Worm (Caenorhabditis elegans) whole organism, L1 larva: ENCODE data around the gene srh-45.

Experiments
- alr-1 ChIP-seq: fragments of 200-800 bp; sonication (Bioruptor generic); optimal IDR thresholded peaks from 2 replicates; lab custom pipeline; 2018; ENCODE audit warnings: borderline replicate concordance, mild to moderate bottlenecking, missing genetic modification characterization, missing compliant biosample characterization
- ama-1 ChIP-seq: fragments of 150-350 bp; optimal IDR thresholded peaks from 2 replicates; lab custom pipeline; 2014
- ceh-82 ChIP-seq, 3 experiments: fragments of 150-350 bp in 1 of 3; sonication (generic microtip) in 2 of 3; optimal IDR thresholded peaks; 2 replicates each; lab custom pipeline; 2014 to 2017; ENCODE audit warnings: missing biosample characterization in 3 of 3, missing genetic modification characterization in 3 of 3
- dpl-1 ChIP-seq, 3 experiments: fragments of 150-350 bp in 2 of 3; sonication (generic microtip) in 1 of 3; optimal IDR thresholded peaks; 2 replicates each; lab custom pipeline; 2014 to 2017; ENCODE audit warnings: missing biosample characterization in 3 of 3, missing genetic modification characterization in 3 of 3, missing genetic modification reagents in 3 of 3
- dsc-1 ChIP-seq: sonication (generic microtip); optimal IDR thresholded peaks from 2 replicates; lab custom pipeline; 2016; ENCODE audit warnings: mild to moderate bottlenecking, missing genetic modification characterization, missing compliant biosample characterization
- efl-1 ChIP-seq, 4 experiments: fragments of 150-350 bp; optimal IDR thresholded peaks in 3 of 4; peaks in 1 of 4; 1 replicate in 1 of 4; 2 replicates in 3 of 4; lab custom pipeline; 2014; ENCODE audit warnings: missing biosample characterization in 2 of 4, missing genetic modification characterization in 2 of 4, missing genetic modification reagents in 2 of 4
- elt-3 ChIP-seq, 6 experiments: fragments of 150-350 bp in 1 of 6; sonication (generic microtip); optimal IDR thresholded peaks; 2 replicates each; lab custom pipeline; 2017 to 2018; ENCODE audit warnings: missing biosample characterization in 6 of 6, missing genetic modification characterization in 6 of 6, inconsistent platforms in 1 of 6
- hlh-17 ChIP-seq: fragments of 200-800 bp; sonication (Bioruptor generic); optimal IDR thresholded peaks from 2 replicates; lab custom pipeline; 2018; ENCODE audit warnings: missing genetic modification characterization, mild to moderate bottlenecking, missing compliant biosample characterization, moderate library complexity, borderline replicate concordance
- irx-1 ChIP-seq: sonication (generic microtip); optimal IDR thresholded peaks from 2 replicates; lab custom pipeline; 2016; ENCODE audit warnings: missing genetic modification characterization, missing compliant biosample characterization
- isw-1 ChIP-seq: fragments of 200-800 bp; sonication (Bioruptor generic); IDR thresholded peaks from 2 replicates; pipeline ENCODE4 v1.3.6; 2022; ENCODE audit warnings: missing genetic modification characterization, missing compliant biosample characterization
- lin-14 ChIP-seq: fragments of 200-800 bp; sonication (Bioruptor generic); optimal IDR thresholded peaks from 2 replicates; lab custom pipeline; 2018; ENCODE audit warnings: mild to moderate bottlenecking, missing genetic modification characterization, moderate library complexity, missing compliant biosample characterization
- lin-35 ChIP-seq, 2 experiments: fragments of 150-350 bp; optimal IDR thresholded peaks; 2 replicates each; lab custom pipeline; 2014; ENCODE audit warnings: missing biosample characterization in 2 of 2, missing genetic modification characterization in 2 of 2, missing genetic modification reagents in 2 of 2
- lir-3 ChIP-seq: sonication (generic microtip); optimal IDR thresholded peaks from 2 replicates; lab custom pipeline; 2016; ENCODE audit warnings: mild to moderate bottlenecking, missing genetic modification characterization, moderate library complexity, missing compliant biosample characterization; ENCODE audit not compliant: poor library complexity
- lsy-2 ChIP-seq, 2 experiments: fragments of 150-350 bp; optimal IDR thresholded peaks; 2 replicates each; lab custom pipeline; 2014; ENCODE audit warnings: missing biosample characterization in 2 of 2, missing genetic modification characterization in 2 of 2
- mdl-1 ChIP-seq, 2 experiments: fragments of 150-350 bp; optimal IDR thresholded peaks; 2 replicates each; lab custom pipeline; 2014 to 2017; ENCODE audit warnings: missing biosample characterization in 2 of 2, missing genetic modification characterization in 2 of 2, inconsistent platforms in 1 of 2
- mef-2 ChIP-seq: fragments of 150-350 bp; optimal IDR thresholded peaks from 2 replicates; lab custom pipeline; 2014; ENCODE audit warnings: missing biosample characterization, missing genetic modification characterization
- mep-1 ChIP-seq: fragments of 150-350 bp; optimal IDR thresholded peaks from 2 replicates; lab custom pipeline; 2014; ENCODE audit warnings: missing biosample characterization, missing genetic modification characterization
- nhr-11 ChIP-seq: fragments of 150-350 bp; optimal IDR thresholded peaks from 2 replicates; lab custom pipeline; 2014; ENCODE audit warnings: missing biosample characterization, missing genetic modification characterization
- nhr-12 ChIP-seq: sonication (generic microtip); optimal IDR thresholded peaks from 2 replicates; lab custom pipeline; 2017; ENCODE audit warnings: missing biosample characterization, missing genetic modification characterization
- nhr-19 ChIP-seq: fragments of 200-800 bp; sonication (Bioruptor generic); conservative IDR thresholded peaks from 2 replicates; pipeline ENCODE4 v1.3.6; 2022; ENCODE audit warnings: missing genetic modification characterization, missing compliant biosample characterization
- nhr-20 ChIP-seq: sonication (generic microtip); optimal IDR thresholded peaks from 2 replicates; lab custom pipeline; 2016; ENCODE audit warnings: mild to moderate bottlenecking, missing genetic modification characterization, missing compliant biosample characterization
- nhr-28 ChIP-seq: fragments of 150-350 bp; optimal IDR thresholded peaks from 2 replicates; lab custom pipeline; 2014; ENCODE audit warnings: missing biosample characterization, missing genetic modification characterization
- nhr-77 ChIP-seq: fragments of 150-350 bp; optimal IDR thresholded peaks from 2 replicates; lab custom pipeline; 2014; ENCODE audit warnings: missing biosample characterization, missing genetic modification characterization
- nhr-84 ChIP-seq: sonication (generic microtip); optimal IDR thresholded peaks from 2 replicates; lab custom pipeline; 2017; ENCODE audit warnings: missing biosample characterization, missing genetic modification characterization
- nhr-85 ChIP-seq: sonication (generic microtip); peaks from one replicate; lab custom pipeline; 2016; ENCODE audit warnings: missing genetic modification characterization, inconsistent platforms, missing compliant biosample characterization
- rnt-1 ChIP-seq: sonication (generic microtip); optimal IDR thresholded peaks from 2 replicates; lab custom pipeline; 2016; ENCODE audit warnings: mild to moderate bottlenecking, missing genetic modification characterization, moderate library complexity, missing compliant biosample characterization
- skn-1 ChIP-seq: fragments of 150-350 bp; optimal IDR thresholded peaks from 2 replicates; lab custom pipeline; 2014; ENCODE audit warnings: missing biosample characterization, missing genetic modification characterization
- snu-23 ChIP-seq: sonication (generic microtip); optimal IDR thresholded peaks from 2 replicates; lab custom pipeline; 2016; ENCODE audit warnings: missing genetic modification characterization, missing compliant biosample characterization
- sox-4 ChIP-seq: sonication (generic microtip); optimal IDR thresholded peaks from 2 replicates; lab custom pipeline; 2016; ENCODE audit warnings: missing genetic modification characterization, missing compliant biosample characterization
- sptf-1 ChIP-seq: fragments of 150-350 bp; optimal IDR thresholded peaks from 2 replicates; lab custom pipeline; 2014; ENCODE audit warnings: missing biosample characterization, missing genetic modification characterization
- tbx-2 ChIP-seq: sonication (generic microtip); optimal IDR thresholded peaks from 2 replicates; lab custom pipeline; 2016; ENCODE audit warnings: missing genetic modification characterization, missing compliant biosample characterization
- unc-30 ChIP-seq: sonication (generic microtip); optimal IDR thresholded peaks from 2 replicates; lab custom pipeline; 2017; ENCODE audit warnings: missing biosample characterization, missing genetic modification characterization
- unc-86 ChIP-seq: sonication (generic microtip); optimal IDR thresholded peaks from 2 replicates; lab custom pipeline; 2016; ENCODE audit warnings: missing genetic modification characterization, missing compliant biosample characterization
- unc-98 ChIP-seq: fragments of 200-800 bp; sonication (Bioruptor generic); IDR thresholded peaks from 2 replicates; pipeline ENCODE4 v1.3.6; 2022; ENCODE audit warnings: missing genetic modification characterization, missing compliant biosample characterization
- vab-15 ChIP-seq: sonication (generic microtip); optimal IDR thresholded peaks from 2 replicates; lab custom pipeline; 2017; ENCODE audit warnings: missing genotype, mild to moderate bottlenecking, missing genetic modification characterization, missing compliant biosample characterization
- zip-4 ChIP-seq: fragments of 200-800 bp; sonication (Bioruptor generic); optimal IDR thresholded peaks from 2 replicates; lab custom pipeline; 2018; ENCODE audit warnings: mild to moderate bottlenecking, missing genetic modification characterization, moderate library complexity, missing compliant biosample characterization

Gene srh-45

ce11 chrV:11326914-11327367, 22.2 kb upstream of the srh-45 start, which contains the start of gene tmed-10 (continued):
- TF ChIP-seq elt-3 (tag; optimal IDR thresholded peaks at IDR 0.05; lab: Kevin White, UChicago) (peak in 1 of 6 experiments; percentile 27), isw-1 (GFP tag; lab: Robert Waterston, UW) (peak; percentile 68), unc-86 (peak; percentile 3), mef-2 (no peak), dpl-1 (GFP tag; optimal IDR thresholded peaks at IDR 0.05; lab: Kevin White, UChicago) (peak; percentile 44 to 64 (median 59)), zip-4 (GFP tag; lab: Kevin White, UChicago) (no peak), skn-1 (tag; lab: Kevin White, UChicago) (peak; percentile 48), sptf-1 (tag; lab: Kevin White, UChicago) (no peak), lin-35 (GFP tag; optimal IDR thresholded peaks at IDR 0.05; lab: Kevin White, UChicago) (peak; percentile 58 to 67), tbx-2 (peak; percentile 54), nhr-28 (tag; lab: Kevin White, UChicago) (no peak), unc-98 (GFP tag; lab: Robert Waterston, UW) (no peak), nhr-19 (GFP tag; lab: Robert Waterston, UW) (peak; percentile 80), nhr-11 (no peak), hlh-17 (no peak), dsc-1 (peak; percentile 45), nhr-84 (tag; lab: Kevin White, UChicago) (no peak), nhr-85 (no peak), irx-1 (tag; lab: Kevin White, UChicago) (peak; percentile 32), nhr-12 (tag; lab: Kevin White, UChicago) (no peak), nhr-77 (tag; lab: Kevin White, UChicago) (peak; percentile 44), mep-1 (tag; lab: Kevin White, UChicago) (peak; percentile 83), ama-1 (lab: Kevin White, UChicago) (no peak), mdl-1 (tag; optimal IDR thresholded peaks at IDR 0.05; lab: Kevin White, UChicago) (peak in 1 of 2 experiments; percentile 43), nhr-20 (peak; percentile 80), snu-23 (GFP tag; lab: Kevin White, UChicago) (peak; percentile 84), ceh-82 (tag; optimal IDR thresholded peaks at IDR 0.05; lab: Kevin White, UChicago) (peak; percentile 85 to 87 (median 87)), sox-4 (tag; lab: Kevin White, UChicago) (no peak), alr-1 (tag; lab: Kevin White, UChicago) (no peak)

- TF ChIP-seq elt-3 (tag; optimal IDR thresholded peaks at IDR 0.05; lab: Kevin White, UChicago) (no peak), vab-15 (tag; lab: Kevin White, UChicago) (no peak), efl-1 (optimal IDR thresholded peaks at IDR 0.05; lab: Kevin White, UChicago) (no peak), efl-1 (GFP tag; optimal IDR thresholded peaks at IDR 0.05 in 1 of 2; lab: Kevin White, UChicago) (peak in 1 of 2 experiments; percentile 12)
Measured at ce11 chrV:11323720-11324119, 18.9 kb upstream of the srh-45 start, which contains the start of gene str-141. Gene str-141 (minus strand): TSS chrV:11323820.

- no peak for TF ChIP-seq unc-30
- TF ChIP-seq lsy-2 (tag; optimal IDR thresholded peaks at IDR 0.05; lab: Kevin White, UChicago), result peak in 1 of 2 experiments; percentile 15
- TF ChIP-seq isw-1 (GFP tag; lab: Robert Waterston, UW), result no peak
- peak; percentile 32 for TF ChIP-seq lin-14
- peak; percentile 8 for TF ChIP-seq rnt-1 (tag; lab: Kevin White, UChicago)
- peak in 1 of 3 experiments; percentile 9 for TF ChIP-seq ceh-82 (tag; optimal IDR thresholded peaks at IDR 0.05; lab: Kevin White, UChicago)
- TF ChIP-seq, all 84 proteins: peak for 4
Measured at ce11 chrV:11321719-11322118, 16.9 kb upstream of the srh-45 start, which contains the start of gene F47G9.4. Gene F47G9.4 (minus strand): TSS chrV:11321816.

ce11 chrV:11320860-11321259, 16.1 kb upstream of the srh-45 start:
- peak; percentile 61 for TF ChIP-seq nhr-85
- no peak for TF ChIP-seq vab-15 (tag; lab: Kevin White, UChicago)
- TF ChIP-seq lir-3 (tag; lab: Kevin White, UChicago), result no peak
